Fruit fly (Drosophila melanogaster) whole organism, wandering third instar larva: ENCODE measurements around the gene CG31068.

Experiments
- Abd-B ChIP-seq: fragments of >200 bp; optimal IDR thresholded peaks from 2 replicates; lab custom pipeline; 2017; ENCODE audit warnings: missing biosample characterization, missing genetic modification characterization
- Hr78 ChIP-seq: fragments of >200 bp; optimal IDR thresholded peaks from 2 replicates; lab custom pipeline; 2017; ENCODE audit warnings: missing biosample characterization, missing genetic modification characterization
- br ChIP-seq: fragments of 200-800 bp; sonication (Bioruptor generic); optimal IDR thresholded peaks from 2 replicates; lab custom pipeline; 2016; ENCODE audit warnings: missing biosample characterization, missing genetic modification characterization
- h ChIP-seq: fragments of 200-800 bp; sonication (Bioruptor generic); optimal IDR thresholded peaks from 3 replicates; lab custom pipeline; 2016; ENCODE audit warnings: missing biosample characterization, mild to moderate bottlenecking, missing genetic modification characterization
- jim ChIP-seq: fragments of 175-275, 200-325 bp; sonication (Bioruptor generic); optimal IDR thresholded peaks from 2 replicates; lab custom pipeline; 2016; ENCODE audit warnings: missing biosample characterization, mild to moderate bottlenecking, missing genetic modification characterization
- lola ChIP-seq: fragments of >200 bp; optimal IDR thresholded peaks from 2 replicates; lab custom pipeline; 2017; ENCODE audit warnings: missing biosample characterization, missing genetic modification characterization
- psq ChIP-seq: fragments of 200-800 bp; sonication (Bioruptor generic); optimal IDR thresholded peaks from 3 replicates; lab custom pipeline; 2017; ENCODE audit warnings: missing biosample characterization, mild to moderate bottlenecking, missing genetic modification characterization, moderate library complexity
- usp ChIP-seq: fragments of >200 bp; optimal IDR thresholded peaks from 2 replicates; lab custom pipeline; 2017; ENCODE audit warnings: missing biosample characterization, missing genetic modification characterization

DNA sequence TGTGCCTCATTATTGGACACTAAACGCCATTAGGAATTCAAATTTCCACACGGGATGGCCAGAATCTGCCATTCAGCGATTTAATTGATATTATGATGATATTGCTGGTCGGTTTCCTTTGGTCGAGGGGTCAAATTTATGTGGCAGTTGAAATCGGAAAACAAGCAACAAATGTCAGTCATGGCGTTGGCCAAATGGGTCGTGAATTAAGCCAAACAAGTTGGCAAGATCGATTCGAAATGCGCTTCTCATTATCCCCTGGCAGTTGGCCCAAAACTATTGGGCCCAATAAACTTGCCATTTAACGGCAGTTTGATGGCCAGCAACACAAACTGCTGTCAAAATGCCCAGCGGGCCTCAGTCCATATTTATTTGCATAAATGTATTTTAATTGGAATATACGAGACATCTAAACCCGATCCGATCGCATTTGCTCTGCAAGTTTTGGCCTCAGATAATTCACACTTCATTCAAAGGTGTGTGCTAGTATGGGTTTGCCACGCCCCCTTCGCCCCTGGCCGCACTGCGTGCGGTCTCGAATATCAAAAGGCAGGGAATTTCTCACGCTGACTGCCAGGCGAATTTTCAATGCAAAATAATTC, 20.4 kb upstream of the CG31068 start:
- TF ChIP-seq h (GFP tag; lab: Kevin White, UChicago) (no peak), Hr78 (no peak), lola (GFP tag; lab: Kevin White, UChicago) (no peak), usp (GFP tag; lab: Kevin White, UChicago) (no peak), psq (no peak), jim (GFP tag; lab: Kevin White, UChicago) (no peak), Abd-B (GFP tag; lab: Kevin White, UChicago) (no peak), br (GFP tag; lab: Kevin White, UChicago) (no peak)
